Worm (Caenorhabditis elegans) whole organism, midembryonic: ENCODE data around the gene R07E3.4.

Source experiments
- T22C8.4 ChIP-seq: fragments of 200-800 bp; sonication (Bioruptor generic); IDR thresholded peaks from 2 replicates; pipeline ENCODE4 v1.3.6; 2022; ENCODE audit warnings: missing genetic modification characterization, missing compliant biosample characterization
- flt-1 ChIP-seq: fragments of 200-800 bp; sonication (Bioruptor generic); IDR thresholded peaks from 2 replicates; pipeline ENCODE4 v1.3.6; 2022; ENCODE audit warnings: missing genetic modification characterization, missing compliant biosample characterization
- ref-1 ChIP-seq: fragments of 200-800 bp; sonication (Bioruptor generic); conservative IDR thresholded peaks from 2 replicates; pipeline ENCODE4 v1.3.6; 2022; ENCODE audit warnings: missing genetic modification reagents, missing genetic modification characterization, missing compliant biosample characterization

DNA sequence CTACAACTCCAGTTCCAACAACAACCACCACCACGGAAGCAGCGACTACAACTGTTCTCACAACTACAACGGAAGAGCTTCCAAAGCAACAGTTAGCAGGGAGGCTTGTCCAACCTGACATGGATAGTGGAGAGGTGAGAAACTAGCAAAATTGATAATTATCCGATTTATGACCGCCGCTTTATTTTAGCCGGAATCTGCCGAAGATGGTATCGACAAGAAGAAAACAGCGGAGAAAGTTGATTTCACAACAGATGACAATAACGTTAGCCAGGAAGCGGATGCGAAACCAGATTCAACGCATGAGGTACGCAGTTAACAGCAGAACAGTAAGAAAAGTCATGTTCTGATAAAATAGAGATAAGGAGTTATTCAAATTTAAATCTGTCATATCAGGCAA, 14.7 kb downstream of the R07E3.4 start:
- TF ChIP-seq T22C8.4 (GFP tag; lab: Robert Waterston, UW) (no peak), flt-1 (GFP tag; lab: Robert Waterston, UW) (no peak), ref-1 (GFP tag; lab: Robert Waterston, UW) (no peak)
